Fruit fly (Drosophila melanogaster) whole organism, embryonic: ENCODE data around the gene CG16756.

Experiments used
- Asciz ChIP-seq: fragments of 200-800 bp; sonication (Bioruptor generic); optimal IDR thresholded peaks from 2 replicates; lab custom pipeline; 2017; ENCODE audit warnings: missing biosample characterization, mild to moderate bottlenecking, missing genetic modification characterization, missing genetic modification reagents
- CG11085 ChIP-seq: fragments of 200-800 bp; sonication (Bioruptor generic); IDR thresholded peaks from 2 replicates; pipeline ENCODE4 v1.3.6; 2022; ENCODE audit warnings: missing biosample characterization, missing genetic modification characterization
- CG11247 ChIP-seq: fragments of 200-800 bp; sonication (Bioruptor generic); IDR thresholded peaks from 2 replicates; pipeline ENCODE4 v1.3.6; 2022; ENCODE audit warnings: missing biosample characterization, missing genetic modification characterization
- CG11504 ChIP-seq: fragments of 200-800 bp; sonication (Bioruptor generic); optimal IDR thresholded peaks from 3 replicates; lab custom pipeline; 2019; ENCODE audit warnings: missing biosample characterization, mild to moderate bottlenecking, missing genetic modification characterization, moderate library complexity
- CG13287 ChIP-seq: fragments of 200-800 bp; sonication (Bioruptor generic); IDR thresholded peaks from 2 replicates; pipeline ENCODE4 v1.3.6; 2022; ENCODE audit warnings: missing biosample characterization, missing genetic modification characterization; ENCODE audit not compliant: partially characterized antibody
- CG15601 ChIP-seq: fragments of 200-800 bp; sonication (Bioruptor generic); optimal IDR thresholded peaks from 3 replicates; lab custom pipeline; 2019; ENCODE audit warnings: missing biosample characterization, mild to moderate bottlenecking, missing genetic modification characterization, moderate library complexity
- CG17328 ChIP-seq: fragments of 200-800 bp; sonication (Bioruptor generic); IDR thresholded peaks from 2 replicates; pipeline ENCODE4 v1.3.6; 2022; ENCODE audit warnings: missing biosample characterization, missing genetic modification characterization
- CG17568 ChIP-seq: fragments of 200-800 bp; sonication (Bioruptor generic); optimal IDR thresholded peaks from 2 replicates; lab custom pipeline; 2018; ENCODE audit warnings: missing biosample characterization, mild to moderate bottlenecking, missing genetic modification characterization, moderate library complexity
- CG18262 ChIP-seq: fragments of 200-800 bp; optimal IDR thresholded peaks from 3 replicates; lab custom pipeline; 2019; ENCODE audit warnings: missing biosample characterization, mild to moderate bottlenecking, missing genetic modification characterization, moderate library complexity
- CG2116 ChIP-seq: fragments of 200-800 bp; sonication (Bioruptor generic); optimal IDR thresholded peaks from 3 replicates; lab custom pipeline; 2018; ENCODE audit warnings: missing biosample characterization, mild to moderate bottlenecking, missing genetic modification characterization
- CG2129 ChIP-seq: fragments of 200-800 bp; sonication (Bioruptor generic); IDR thresholded peaks from 2 replicates; pipeline ENCODE4 v1.3.6; 2022; ENCODE audit warnings: missing biosample characterization, missing genetic modification characterization; ENCODE audit not compliant: partially characterized antibody
- CG2199 ChIP-seq: fragments of 200-800 bp; sonication (Bioruptor generic); IDR thresholded peaks from 3 replicates; pipeline ENCODE4 v1.3.6; 2022; ENCODE audit warnings: missing biosample characterization, missing genetic modification characterization
- CG2202 ChIP-seq: fragments of 200-800 bp; sonication (Bioruptor generic); optimal IDR thresholded peaks from 2 replicates; lab custom pipeline; 2018; ENCODE audit warnings: missing biosample characterization, mild to moderate bottlenecking, missing genetic modification characterization
- CG2678 ChIP-seq: fragments of 200-800 bp; sonication (Bioruptor generic); optimal IDR thresholded peaks from 3 replicates; lab custom pipeline; 2019; ENCODE audit warnings: missing biosample characterization, mild to moderate bottlenecking, missing genetic modification characterization, moderate library complexity
- CG3838 ChIP-seq: fragments of 200-800 bp; sonication (Bioruptor generic); optimal IDR thresholded peaks from 3 replicates; lab custom pipeline; 2016; ENCODE audit warnings: missing biosample characterization, missing genetic modification characterization
- CG43689 ChIP-seq: fragments of 200-800 bp; sonication (Bioruptor generic); IDR thresholded peaks from 2 replicates; pipeline ENCODE4 v1.3.6; 2022; ENCODE audit warnings: missing biosample characterization, missing genetic modification characterization
- CG4730 ChIP-seq: fragments of 200-800 bp; sonication (Bioruptor generic); IDR thresholded peaks from 2 replicates; pipeline ENCODE4 v1.3.6; 2022; ENCODE audit warnings: missing biosample characterization, missing genetic modification characterization
- CG6689 ChIP-seq: fragments of 200-800 bp; sonication (Bioruptor generic); IDR thresholded peaks from 2 replicates; pipeline ENCODE4 v1.3.6; 2022; ENCODE audit warnings: missing biosample characterization, missing genetic modification characterization
- CG6765 ChIP-seq: fragments of 200-800 bp; sonication (Bioruptor generic); optimal IDR thresholded peaks from 3 replicates; lab custom pipeline; 2017; ENCODE audit warnings: missing biosample characterization, mild to moderate bottlenecking, missing genetic modification characterization
- CG8281 ChIP-seq: fragments of 200-800 bp; sonication (Bioruptor generic); optimal IDR thresholded peaks from 2 replicates; lab custom pipeline; 2018; ENCODE audit warnings: missing biosample characterization, mild to moderate bottlenecking, missing genetic modification characterization, moderate library complexity
- CG8924 ChIP-seq: fragments of 200-800 bp; optimal IDR thresholded peaks from 3 replicates; lab custom pipeline; 2019; ENCODE audit warnings: missing biosample characterization, mild to moderate bottlenecking, missing genetic modification characterization, moderate library complexity
- Camta ChIP-seq: fragments of 200-800 bp; sonication (Bioruptor generic); optimal IDR thresholded peaks from 2 replicates; lab custom pipeline; 2016; ENCODE audit warnings: missing biosample characterization, missing genetic modification characterization
- CrebB ChIP-seq: fragments of 200-800 bp; sonication (Bioruptor generic); optimal IDR thresholded peaks from 3 replicates; lab custom pipeline; 2018; ENCODE audit warnings: missing biosample characterization, mild to moderate bottlenecking, missing genetic modification characterization
- Doc2 ChIP-seq: fragments of 200-800 bp; sonication (Bioruptor generic); IDR thresholded peaks from 2 replicates; pipeline ENCODE4 v1.3.6; 2022; ENCODE audit warnings: missing biosample characterization, missing genetic modification characterization
- Elba2 ChIP-seq: fragments of 200-800 bp; sonication (Bioruptor generic); optimal IDR thresholded peaks from 3 replicates; lab custom pipeline; 2016; ENCODE audit warnings: missing biosample characterization, missing genetic modification characterization
- Hr3 ChIP-seq: fragments of 200-800 bp; sonication (Bioruptor generic); optimal IDR thresholded peaks from 3 replicates; lab custom pipeline; 2016; ENCODE audit warnings: missing biosample characterization, missing genetic modification characterization
- Hr51 ChIP-seq, 2 experiments: fragments of 200-800 bp; sonication (Bioruptor generic); optimal IDR thresholded peaks; 2 replicates in 1 of 2; 3 replicates in 1 of 2; lab custom pipeline; 2016 to 2018; ENCODE audit warnings: missing biosample characterization in 2 of 2, missing genetic modification characterization in 2 of 2, mild to moderate bottlenecking in 1 of 2, moderate library complexity in 1 of 2
- Nf-YC ChIP-seq: fragments of 200-800 bp; optimal IDR thresholded peaks from 3 replicates; lab custom pipeline; 2019; ENCODE audit warnings: missing biosample characterization, mild to moderate bottlenecking, missing genetic modification characterization, moderate library complexity
- PHDP ChIP-seq: fragments of 200-800 bp; sonication (Bioruptor generic); optimal IDR thresholded peaks from 3 replicates; lab custom pipeline; 2018; ENCODE audit warnings: missing biosample characterization, mild to moderate bottlenecking, missing genetic modification characterization, moderate library complexity
- Ravus ChIP-seq: fragments of 200-800 bp; sonication (Bioruptor generic); IDR thresholded peaks from 2 replicates; pipeline ENCODE4 v1.3.6; 2022; ENCODE audit warnings: missing biosample characterization, missing genetic modification characterization
- ato ChIP-seq: fragments of 200-800 bp; sonication (Bioruptor generic); IDR thresholded peaks from 2 replicates; pipeline ENCODE4 v1.3.6; 2022; ENCODE audit warnings: missing biosample characterization, missing genetic modification characterization; ENCODE audit not compliant: partially characterized antibody
- cato ChIP-seq: fragments of 200-800 bp; sonication (Bioruptor generic); optimal IDR thresholded peaks from 2 replicates; lab custom pipeline; 2016; ENCODE audit warnings: missing biosample characterization, missing genetic modification characterization, borderline replicate concordance
- chif ChIP-seq, 2 experiments: fragments of 200-800 bp; sonication (Bioruptor generic); optimal IDR thresholded peaks; 3 replicates each; lab custom pipeline; 2016; ENCODE audit warnings: missing biosample characterization in 2 of 2, missing genetic modification characterization in 2 of 2
- corto ChIP-seq: fragments of 200-800 bp; sonication (Bioruptor generic); optimal IDR thresholded peaks from 2 replicates; lab custom pipeline; 2016; ENCODE audit warnings: missing biosample characterization, mild to moderate bottlenecking, missing genetic modification characterization, moderate library complexity
- danr ChIP-seq: fragments of 200-800 bp; sonication (Bioruptor generic); IDR thresholded peaks from 2 replicates; pipeline ENCODE4 v1.3.6; 2022; ENCODE audit warnings: missing biosample characterization, missing genetic modification characterization
- dpn ChIP-seq, 2 experiments: fragments of 200-800 bp; sonication (Bioruptor generic); optimal IDR thresholded peaks; 3 replicates each; lab custom pipeline; 2016; ENCODE audit warnings: missing biosample characterization in 2 of 2, missing genetic modification characterization in 2 of 2
- esg ChIP-seq: fragments of 200-800 bp; sonication (Bioruptor generic); conservative IDR thresholded peaks from 2 replicates; pipeline ENCODE4 v1.3.6; 2022; ENCODE audit warnings: missing biosample characterization, missing genetic modification characterization
- fd96Cb ChIP-seq: fragments of 200-800 bp; sonication (Bioruptor generic); optimal IDR thresholded peaks from 2 replicates; lab custom pipeline; 2018; ENCODE audit warnings: missing biosample characterization, mild to moderate bottlenecking, missing genetic modification characterization, moderate library complexity
- gfzf ChIP-seq: fragments of 200-800 bp; sonication (Bioruptor generic); optimal IDR thresholded peaks from 2 replicates; lab custom pipeline; 2016; ENCODE audit warnings: missing biosample characterization, mild to moderate bottlenecking, missing genetic modification characterization, moderate library complexity
- inv ChIP-seq: fragments of 200-800 bp; sonication (Bioruptor generic); IDR thresholded peaks from 2 replicates; pipeline ENCODE4 v1.3.6; 2022; ENCODE audit warnings: missing biosample characterization, missing genetic modification characterization; ENCODE audit not compliant: partially characterized antibody
- pho ChIP-seq: fragments of 200-800 bp; sonication (Bioruptor generic); optimal IDR thresholded peaks from 2 replicates; lab custom pipeline; 2016; ENCODE audit warnings: missing biosample characterization, missing genetic modification characterization
- scrt ChIP-seq: fragments of 200-800 bp; sonication (Bioruptor generic); optimal IDR thresholded peaks from 2 replicates; lab custom pipeline; 2018; ENCODE audit warnings: missing biosample characterization, mild to moderate bottlenecking, missing genetic modification characterization, moderate library complexity
- sim ChIP-seq: fragments of 200-800 bp; sonication (Bioruptor generic); IDR thresholded peaks from 2 replicates; pipeline ENCODE4 v1.3.6; 2022; ENCODE audit warnings: missing biosample characterization, missing genetic modification characterization
- slp2 ChIP-seq: fragments of 200-800 bp; sonication (Bioruptor generic); optimal IDR thresholded peaks from 2 replicates; lab custom pipeline; 2016; ENCODE audit warnings: missing biosample characterization, missing genetic modification characterization
- so ChIP-seq: fragments of 200-800 bp; sonication (Bioruptor generic); IDR thresholded peaks from 3 replicates; pipeline ENCODE4 v1.3.6; 2022; ENCODE audit warnings: missing biosample characterization, missing genetic modification characterization
- tgo ChIP-seq: fragments of 200-800 bp; sonication (Bioruptor generic); IDR thresholded peaks from 3 replicates; pipeline ENCODE4 v1.3.6; 2022; ENCODE audit warnings: missing biosample characterization, missing genetic modification characterization
- toy ChIP-seq: fragments of 200-800 bp; sonication (Bioruptor generic); IDR thresholded peaks from 2 replicates; pipeline ENCODE4 v1.3.6; 2022; ENCODE audit warnings: missing biosample characterization, missing genetic modification characterization
- ttk ChIP-seq: fragments of 200-800 bp; sonication (Bioruptor generic); IDR thresholded peaks from 2 replicates; pipeline ENCODE4 v2.1.2; 2022; ENCODE audit warnings: missing biosample characterization, missing genetic modification characterization

The CG16756 gene

dm6 chrX:5419045-5419901 lies 8.0 kb upstream of the CG16756 start (continued):
- TF ChIP-seq sim (GFP tag; lab: Robert Waterston, UW) = 0 out of 2 replicates have a peak, but pooled peaks have one; percentile 39
- TF ChIP-seq Ravus = peak; percentile 58
- TF ChIP-seq chif (GFP tag; optimal IDR thresholded peaks at IDR 0.05; lab: Kevin White, UChicago) = peak; percentile 44 to 67
- TF ChIP-seq inv (GFP tag; lab: Robert Waterston, UW) = no peak
- TF ChIP-seq CG6765 (GFP tag; lab: Kevin White, UChicago) = peak; percentile 72
- peak; percentile 63 for TF ChIP-seq Hr3 (GFP tag; lab: Kevin White, UChicago)
- TF ChIP-seq CG6689 (GFP tag; lab: Robert Waterston, UW) = peak; percentile 82
- TF ChIP-seq so (GFP tag; lab: Robert Waterston, UW) = peak; percentile 75; the same call in 1 of the 3 replicates
- TF ChIP-seq slp2 (GFP tag; lab: Kevin White, UChicago) = peak; percentile 37
- TF ChIP-seq cato (GFP tag; lab: Kevin White, UChicago) = no peak
- peak; percentile 48 for TF ChIP-seq CG17568
- TF ChIP-seq dpn (GFP tag; optimal IDR thresholded peaks at IDR 0.05; lab: Kevin White, UChicago) = peak; percentile 69 to 76
- TF ChIP-seq ttk (GFP tag; lab: Robert Waterston, UW) = peak; percentile 67
- no peak for TF ChIP-seq ato (GFP tag; lab: Robert Waterston, UW)
- peak; percentile 75 for TF ChIP-seq CG4730 (GFP tag; lab: Robert Waterston, UW)
- no peak for TF ChIP-seq CG2116 (GFP tag; lab: Kevin White, UChicago)
- peak; percentile 34; the same call in 1 of the 2 replicates for TF ChIP-seq CG13287
- TF ChIP-seq tgo (GFP tag; lab: Robert Waterston, UW) = peak; percentile 86
- no peak for TF ChIP-seq CG2129 (GFP tag; lab: Robert Waterston, UW)
- no peak for TF ChIP-seq CG3838
- peak; percentile 85 for TF ChIP-seq esg
- peak; percentile 67; the same call in 1 of the 2 replicates for TF ChIP-seq CG11247
- no peak for TF ChIP-seq Doc2 (GFP tag; lab: Robert Waterston, UW)
- no peak for TF ChIP-seq CrebB (tag; lab: Kevin White, UChicago)
- peak; percentile 64 for TF ChIP-seq danr (GFP tag; lab: Robert Waterston, UW)
- peak; percentile 86 for TF ChIP-seq CG2678 (tag; lab: Kevin White, UChicago)
- TF ChIP-seq scrt (GFP tag; lab: Kevin White, UChicago) = peak; percentile 46
- TF ChIP-seq Hr51 (GFP tag; optimal IDR thresholded peaks at IDR 0.05; lab: Kevin White, UChicago) = peak in 1 of 2 experiments; percentile 85
- peak; percentile 60 for TF ChIP-seq Asciz (GFP tag; lab: Kevin White, UChicago)
- no peak for TF ChIP-seq CG2202 (tag; lab: Kevin White, UChicago)
- TF ChIP-seq CG43689 (GFP tag; lab: Robert Waterston, UW) = peak; percentile 72
- TF ChIP-seq Nf-YC (tag; lab: Kevin White, UChicago) = no peak
- TF ChIP-seq Elba2 (GFP tag; lab: Kevin White, UChicago) = no peak
- TF ChIP-seq toy (GFP tag; lab: Robert Waterston, UW) = no peak
- TF ChIP-seq CG17328 (GFP tag; lab: Robert Waterston, UW) = peak; percentile 78
- peak; percentile 87 for TF ChIP-seq CG11504 (tag; lab: Kevin White, UChicago)
- no peak for TF ChIP-seq gfzf
- TF ChIP-seq CG8281 (tag; lab: Kevin White, UChicago) = peak; percentile 64
- peak; percentile 49 for TF ChIP-seq CG8924 (tag; lab: Kevin White, UChicago)
- 0 out of 3 replicates have a peak, but pooled peaks have one; percentile 63 for TF ChIP-seq CG2199 (GFP tag; lab: Robert Waterston, UW)
- TF ChIP-seq fd96Cb = peak; percentile 77
- peak; percentile 64 for TF ChIP-seq CG11085 (GFP tag; lab: Robert Waterston, UW)
- TF ChIP-seq CG18262 (tag; lab: Kevin White, UChicago) = peak; percentile 60
- peak; percentile 78 for TF ChIP-seq PHDP (tag; lab: Kevin White, UChicago)
- no peak for TF ChIP-seq corto (GFP tag; lab: Kevin White, UChicago)
- TF ChIP-seq Camta (GFP tag; lab: Kevin White, UChicago) = peak; percentile 69
- peak; percentile 52 for TF ChIP-seq pho (GFP tag; lab: Kevin White, UChicago)
- peak; percentile 44 for TF ChIP-seq CG15601 (tag; lab: Kevin White, UChicago)
